Fruit fly (Drosophila melanogaster): Measurements from ENCODE around the gene scpr-B.

DNA sequence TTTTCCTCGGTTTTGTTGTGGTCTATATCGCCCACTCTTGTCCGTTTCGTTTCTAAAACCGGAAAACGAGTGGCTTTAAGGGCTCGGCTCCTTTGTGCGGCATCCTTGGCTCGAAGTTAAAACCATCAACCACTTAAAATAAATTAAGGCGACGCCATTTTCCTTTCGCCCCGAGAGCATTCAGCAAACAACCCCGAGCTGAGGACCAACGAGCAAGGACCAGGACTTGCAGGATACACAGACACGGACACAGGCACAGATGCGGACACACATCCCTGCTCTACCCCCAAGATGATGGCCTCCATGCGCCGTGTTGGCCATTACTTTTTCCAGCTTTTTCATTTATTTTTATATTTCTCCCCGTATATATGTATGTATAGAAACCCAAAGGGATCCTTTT lies 31.9 kb upstream of the scpr-B start:
- TF ChIP-seq CG6854 (GFP tag; optimal IDR thresholded peaks at IDR 0.05) = no peak
- TF ChIP-seq Hr39 (GFP tag; optimal IDR thresholded peaks at IDR 0.05) = no peak
- TF ChIP-seq CG6792 (GFP tag; optimal IDR thresholded peaks at IDR 0.05) = no peak
- no peak for TF ChIP-seq CG31627 (GFP tag; optimal IDR thresholded peaks at IDR 0.05)
- TF ChIP-seq svp (GFP tag) = no peak
- TF ChIP-seq topi (GFP tag; optimal IDR thresholded peaks at IDR 0.05) = no peak
- TF ChIP-seq Ets96B (tag; optimal IDR thresholded peaks at IDR 0.05) = no peak
- TF ChIP-seq CG8119 (GFP tag; IDR thresholded peaks at IDR 0.05) = no peak
- no peak for TF ChIP-seq vri (GFP tag; optimal IDR thresholded peaks at IDR 0.05)
- TF ChIP-seq dac (GFP tag; optimal IDR thresholded peaks at IDR 0.05) = no peak
- TF ChIP-seq ss (GFP tag; optimal IDR thresholded peaks at IDR 0.05) = no peak

Measured in whole organism, prepupa.